Worm (Caenorhabditis elegans) whole organism, L1 larva: ENCODE data around the gene srxa-10.

Experiments used
- C34B4.2 ChIP-seq: sonication (generic microtip); optimal IDR thresholded peaks from 2 replicates; lab custom pipeline; 2017; ENCODE audit warnings: mild to moderate bottlenecking, missing genetic modification characterization, missing compliant biosample characterization
- F16B12.6 ChIP-seq: fragments of 150-350 bp; optimal IDR thresholded peaks from 2 replicates; lab custom pipeline; 2014; ENCODE audit warnings: missing biosample characterization, missing genetic modification characterization
- aha-1 ChIP-seq: fragments of 150-350 bp; optimal IDR thresholded peaks from 2 replicates; lab custom pipeline; 2014; ENCODE audit warnings: missing biosample characterization, missing genetic modification characterization
- ama-1 ChIP-seq: fragments of 150-350 bp; optimal IDR thresholded peaks from 2 replicates; lab custom pipeline; 2014
- blmp-1 ChIP-seq: fragments of 150-350 bp; optimal IDR thresholded peaks from 2 replicates; lab custom pipeline; 2014; ENCODE audit warnings: missing biosample characterization, missing genetic modification characterization
- ceh-8 ChIP-seq: fragments of 200-800 bp; sonication (Bioruptor generic); optimal IDR thresholded peaks from 2 replicates; lab custom pipeline; 2018; ENCODE audit warnings: mild to moderate bottlenecking, missing genetic modification characterization, moderate library complexity, missing compliant biosample characterization
- ceh-82 ChIP-seq, 3 experiments: fragments of 150-350 bp in 1 of 3; sonication (generic microtip) in 2 of 3; optimal IDR thresholded peaks; 2 replicates each; lab custom pipeline; 2014 to 2017; ENCODE audit warnings: missing biosample characterization in 3 of 3, missing genetic modification characterization in 3 of 3
- ceh-88 ChIP-seq: fragments of 200-800 bp; sonication (Bioruptor generic); IDR thresholded peaks from 2 replicates; pipeline ENCODE4 v1.3.6; 2022; ENCODE audit warnings: missing genetic modification characterization, missing compliant biosample characterization
- ceh-90 ChIP-seq: sonication (generic microtip); optimal IDR thresholded peaks from 2 replicates; lab custom pipeline; 2016; ENCODE audit warnings: missing genetic modification characterization, missing compliant biosample characterization
- dpl-1 ChIP-seq, 3 experiments: fragments of 150-350 bp in 2 of 3; sonication (generic microtip) in 1 of 3; optimal IDR thresholded peaks; 2 replicates each; lab custom pipeline; 2014 to 2017; ENCODE audit warnings: missing biosample characterization in 3 of 3, missing genetic modification characterization in 3 of 3, missing genetic modification reagents in 3 of 3
- egl-13 ChIP-seq: sonication (generic microtip); optimal IDR thresholded peaks from 2 replicates; lab custom pipeline; 2016; ENCODE audit warnings: missing genotype, missing genetic modification reagents, missing genetic modification characterization, missing compliant biosample characterization
- elt-2 ChIP-seq: sonication (generic microtip); optimal IDR thresholded peaks from 2 replicates; lab custom pipeline; 2016; ENCODE audit warnings: missing genetic modification characterization, mild to moderate bottlenecking, inconsistent platforms, missing compliant biosample characterization, missing genetic modification reagents
- elt-3 ChIP-seq, 6 experiments: fragments of 150-350 bp in 1 of 6; sonication (generic microtip); optimal IDR thresholded peaks; 2 replicates each; lab custom pipeline; 2017 to 2018; ENCODE audit warnings: missing biosample characterization in 6 of 6, missing genetic modification characterization in 6 of 6, inconsistent platforms in 1 of 6
- fkh-10 ChIP-seq: sonication (generic microtip); optimal IDR thresholded peaks from 2 replicates; lab custom pipeline; 2017; ENCODE audit warnings: missing biosample characterization, missing genetic modification reagents, missing genetic modification characterization
- fos-1 ChIP-seq: fragments of 150-350 bp; optimal IDR thresholded peaks from 2 replicates; lab custom pipeline; 2014; ENCODE audit warnings: missing biosample characterization, missing genetic modification characterization
- grh-1 ChIP-seq: fragments of 200-800 bp; sonication (Bioruptor generic); IDR thresholded peaks from 2 replicates; pipeline ENCODE4 v1.3.6; 2022; ENCODE audit warnings: missing genetic modification reagents, missing genetic modification characterization, missing compliant biosample characterization
- hlh-17 ChIP-seq: fragments of 200-800 bp; sonication (Bioruptor generic); optimal IDR thresholded peaks from 2 replicates; lab custom pipeline; 2018; ENCODE audit warnings: missing genetic modification characterization, mild to moderate bottlenecking, missing compliant biosample characterization, moderate library complexity, borderline replicate concordance
- irx-1 ChIP-seq: sonication (generic microtip); optimal IDR thresholded peaks from 2 replicates; lab custom pipeline; 2016; ENCODE audit warnings: missing genetic modification characterization, missing compliant biosample characterization
- jun-1 ChIP-seq: fragments of 150-350 bp; optimal IDR thresholded peaks from 2 replicates; lab custom pipeline; 2014; ENCODE audit warnings: missing biosample characterization, missing genetic modification reagents, missing genetic modification characterization
- lin-13 ChIP-seq: fragments of 150-350 bp; optimal IDR thresholded peaks from 2 replicates; lab custom pipeline; 2014; ENCODE audit warnings: missing biosample characterization, missing genetic modification reagents, missing genetic modification characterization
- lin-14 ChIP-seq: fragments of 200-800 bp; sonication (Bioruptor generic); optimal IDR thresholded peaks from 2 replicates; lab custom pipeline; 2018; ENCODE audit warnings: mild to moderate bottlenecking, missing genetic modification characterization, moderate library complexity, missing compliant biosample characterization
- lin-15B ChIP-seq: fragments of 150-350 bp; sonication (generic microtip); optimal IDR thresholded peaks from 3 replicates; lab custom pipeline; 2014; ENCODE audit warnings: missing biosample characterization, missing genetic modification characterization
- lir-3 ChIP-seq: sonication (generic microtip); optimal IDR thresholded peaks from 2 replicates; lab custom pipeline; 2016; ENCODE audit warnings: mild to moderate bottlenecking, missing genetic modification characterization, moderate library complexity, missing compliant biosample characterization; ENCODE audit not compliant: poor library complexity
- lsy-2 ChIP-seq, 2 experiments: fragments of 150-350 bp; optimal IDR thresholded peaks; 2 replicates each; lab custom pipeline; 2014; ENCODE audit warnings: missing biosample characterization in 2 of 2, missing genetic modification characterization in 2 of 2
- mep-1 ChIP-seq: fragments of 150-350 bp; optimal IDR thresholded peaks from 2 replicates; lab custom pipeline; 2014; ENCODE audit warnings: missing biosample characterization, missing genetic modification characterization
- nhr-11 ChIP-seq: fragments of 150-350 bp; optimal IDR thresholded peaks from 2 replicates; lab custom pipeline; 2014; ENCODE audit warnings: missing biosample characterization, missing genetic modification characterization
- nhr-19 ChIP-seq: fragments of 200-800 bp; sonication (Bioruptor generic); conservative IDR thresholded peaks from 2 replicates; pipeline ENCODE4 v1.3.6; 2022; ENCODE audit warnings: missing genetic modification characterization, missing compliant biosample characterization
- nhr-237 ChIP-seq: fragments of 150-350 bp; optimal IDR thresholded peaks from 2 replicates; lab custom pipeline; 2014; ENCODE audit warnings: missing biosample characterization, missing genetic modification characterization
- nhr-47 ChIP-seq: sonication (generic microtip); optimal IDR thresholded peaks from 2 replicates; lab custom pipeline; 2016; ENCODE audit warnings: mild to moderate bottlenecking, missing genetic modification characterization, moderate library complexity, missing compliant biosample characterization
- nhr-71 ChIP-seq: sonication (generic microtip); optimal IDR thresholded peaks from 2 replicates; lab custom pipeline; 2016; ENCODE audit warnings: mild to moderate bottlenecking, missing genetic modification characterization, moderate library complexity, missing compliant biosample characterization
- nhr-84 ChIP-seq: sonication (generic microtip); optimal IDR thresholded peaks from 2 replicates; lab custom pipeline; 2017; ENCODE audit warnings: missing biosample characterization, missing genetic modification characterization
- nhr-85 ChIP-seq: sonication (generic microtip); peaks from one replicate; lab custom pipeline; 2016; ENCODE audit warnings: missing genetic modification characterization, inconsistent platforms, missing compliant biosample characterization
- nhr-90 ChIP-seq: sonication (generic microtip); optimal IDR thresholded peaks from 2 replicates; lab custom pipeline; 2016; ENCODE audit warnings: mild to moderate bottlenecking, missing genetic modification characterization, missing compliant biosample characterization; ENCODE audit not compliant: poor library complexity
- pqm-1 ChIP-seq: sonication (generic microtip); optimal IDR thresholded peaks from 3 replicates; lab custom pipeline; 2017; ENCODE audit warnings: missing biosample characterization, missing genetic modification characterization
- rnt-1 ChIP-seq: sonication (generic microtip); optimal IDR thresholded peaks from 2 replicates; lab custom pipeline; 2016; ENCODE audit warnings: mild to moderate bottlenecking, missing genetic modification characterization, moderate library complexity, missing compliant biosample characterization
- skn-1 ChIP-seq: fragments of 150-350 bp; optimal IDR thresholded peaks from 2 replicates; lab custom pipeline; 2014; ENCODE audit warnings: missing biosample characterization, missing genetic modification characterization
- snpc-4 ChIP-seq: fragments of 150-350 bp; optimal IDR thresholded peaks from 2 replicates; lab custom pipeline; 2014; ENCODE audit warnings: missing biosample characterization, missing genetic modification characterization
- snu-23 ChIP-seq: sonication (generic microtip); optimal IDR thresholded peaks from 2 replicates; lab custom pipeline; 2016; ENCODE audit warnings: missing genetic modification characterization, missing compliant biosample characterization
- swsn-7 ChIP-seq: sonication (generic microtip); optimal IDR thresholded peaks from 2 replicates; lab custom pipeline; 2016; ENCODE audit warnings: missing genetic modification characterization, missing compliant biosample characterization
- tbx-2 ChIP-seq: sonication (generic microtip); optimal IDR thresholded peaks from 2 replicates; lab custom pipeline; 2016; ENCODE audit warnings: missing genetic modification characterization, missing compliant biosample characterization
- tlp-1 ChIP-seq: fragments of 150-350 bp; optimal IDR thresholded peaks from 2 replicates; lab custom pipeline; 2014; ENCODE audit warnings: missing biosample characterization, missing genetic modification characterization
- unc-130 ChIP-seq: fragments of 150-350 bp; optimal IDR thresholded peaks from 2 replicates; lab custom pipeline; 2017; ENCODE audit warnings: missing biosample characterization, missing genetic modification characterization, inconsistent platforms
- unc-86 ChIP-seq: sonication (generic microtip); optimal IDR thresholded peaks from 2 replicates; lab custom pipeline; 2016; ENCODE audit warnings: missing genetic modification characterization, missing compliant biosample characterization
- unc-98 ChIP-seq: fragments of 200-800 bp; sonication (Bioruptor generic); IDR thresholded peaks from 2 replicates; pipeline ENCODE4 v1.3.6; 2022; ENCODE audit warnings: missing genetic modification characterization, missing compliant biosample characterization
- vab-15 ChIP-seq: sonication (generic microtip); optimal IDR thresholded peaks from 2 replicates; lab custom pipeline; 2017; ENCODE audit warnings: missing genotype, mild to moderate bottlenecking, missing genetic modification characterization, missing compliant biosample characterization
- xbp-1 ChIP-seq: sonication (generic microtip); optimal IDR thresholded peaks from 2 replicates; lab custom pipeline; 2016; ENCODE audit warnings: missing genetic modification characterization, missing compliant biosample characterization
- ztf-4 ChIP-seq: fragments of 150-350 bp; optimal IDR thresholded peaks from 2 replicates; lab custom pipeline; 2014; ENCODE audit warnings: missing biosample characterization, missing genetic modification characterization

The srxa-10 gene

ce11 chrIII:9824330-9824934 is 28.1 kb upstream of the srxa-10 start, which contains the start of gene lin-52 (continued):
- TF ChIP-seq nhr-237 (tag; lab: Kevin White, UChicago), result no peak
- TF ChIP-seq nhr-71 (tag; lab: Kevin White, UChicago), result peak; percentile 61
- TF ChIP-seq nhr-84 (tag; lab: Kevin White, UChicago), result no peak
- no peak for TF ChIP-seq skn-1
- TF ChIP-seq ceh-82 (tag; optimal IDR thresholded peaks at IDR 0.05; lab: Kevin White, UChicago), result no peak
- no peak for TF ChIP-seq pqm-1 (tag; lab: Kevin White, UChicago)
- no peak for TF ChIP-seq blmp-1 (tag; lab: Kevin White, UChicago)
- no peak for TF ChIP-seq fkh-10 (GFP tag; lab: Kevin White, UChicago)
- TF ChIP-seq ama-1 (lab: Kevin White, UChicago), result peak; percentile 87
- no peak for TF ChIP-seq hlh-17 (GFP tag; lab: Kevin White, UChicago)
- no peak for TF ChIP-seq swsn-7 (tag; lab: Kevin White, UChicago)
- 0 out of 2 replicates have a peak, but pooled peaks have one; percentile 4 for TF ChIP-seq nhr-19 (GFP tag; lab: Robert Waterston, UW)
- no peak for TF ChIP-seq irx-1
- no peak for TF ChIP-seq egl-13 (tag; lab: Kevin White, UChicago)
- no peak for TF ChIP-seq nhr-11 (tag; lab: Kevin White, UChicago)
- TF ChIP-seq ceh-90 (tag; lab: Kevin White, UChicago), result no peak
- TF ChIP-seq lin-15B (tag; lab: Kevin White, UChicago), result no peak
- no peak for TF ChIP-seq jun-1 (tag; lab: Kevin White, UChicago)
- no peak for TF ChIP-seq ceh-8
- no peak for TF ChIP-seq xbp-1
- TF ChIP-seq lin-14 (GFP tag; lab: Kevin White, UChicago), result no peak
- TF ChIP-seq F16B12.6, result no peak
- TF ChIP-seq ztf-4 (tag; lab: Kevin White, UChicago), result no peak
- TF ChIP-seq tlp-1, result no peak
- no peak for TF ChIP-seq lir-3 (tag; lab: Kevin White, UChicago)
- TF ChIP-seq lin-13 (GFP tag; lab: Kevin White, UChicago), result peak; percentile 8
- TF ChIP-seq nhr-90 (tag; lab: Kevin White, UChicago), result peak; percentile 43
- no peak for TF ChIP-seq unc-98 (GFP tag; lab: Robert Waterston, UW)
- no peak for TF ChIP-seq elt-3 (tag; optimal IDR thresholded peaks at IDR 0.05; lab: Kevin White, UChicago)
- no peak for TF ChIP-seq snpc-4 (tag; lab: Kevin White, UChicago)
- no peak for TF ChIP-seq lsy-2 (tag; optimal IDR thresholded peaks at IDR 0.05; lab: Kevin White, UChicago)
- TF ChIP-seq grh-1 (GFP tag; lab: Robert Waterston, UW), result 0 out of 2 replicates have a peak, but pooled peaks have one; percentile 9

ce11 chrIII:9823748-9824147 is 27.4 kb upstream of the srxa-10 start:
- peak; percentile 51 for TF ChIP-seq nhr-85 (tag; lab: Kevin White, UChicago)
- TF ChIP-seq C34B4.2 (tag; lab: Kevin White, UChicago), result no peak

- no peak for TF ChIP-seq aha-1 (tag; lab: Kevin White, UChicago)
- TF ChIP-seq, all 84 proteins: peak for 0
Observed at ce11 chrIII:9822942-9823341, 26.6 kb upstream of the srxa-10 start, which contains the start of gene arl-5. Gene arl-5 (plus strand): TSS chrIII:9823242.

- TF ChIP-seq skn-1 (peak; percentile 30), ceh-88 (GFP tag; lab: Robert Waterston, UW) (no peak), rnt-1 (peak; percentile 82), ceh-82 (tag; optimal IDR thresholded peaks at IDR 0.05; lab: Kevin White, UChicago) (peak; percentile 10 to 57 (median 38)), nhr-47 (peak; percentile 69), fos-1 (no peak), mep-1 (peak; percentile 93), nhr-85 (tag; lab: Kevin White, UChicago) (peak; percentile 68), elt-2 (tag; lab: Kevin White, UChicago) (peak; percentile 10), F16B12.6 (peak; percentile 98), snu-23 (GFP tag; lab: Kevin White, UChicago) (peak; percentile 83), vab-15 (tag; lab: Kevin White, UChicago) (peak; percentile 65), dpl-1 (GFP tag; optimal IDR thresholded peaks at IDR 0.05; lab: Kevin White, UChicago) (peak; percentile 54 to 78 (median 65)), xbp-1 (peak; percentile 69), unc-130 (peak; percentile 94), unc-86 (tag; lab: Kevin White, UChicago) (peak; percentile 35), tbx-2 (tag; lab: Kevin White, UChicago) (peak; percentile 86), swsn-7 (tag; lab: Kevin White, UChicago) (peak; percentile 70), lin-14 (GFP tag; lab: Kevin White, UChicago) (peak; percentile 91)
Observed at ce11 chrIII:9818763-9819162, 22.4 kb upstream of the srxa-10 start, which contains the start of gene panl-3. Gene panl-3 (plus strand): TSS chrIII:9819056.
